Worm (Caenorhabditis elegans) whole organism, midembryonic: ENCODE data around the gene vps-29.

ENCODE experiments used
- T22C8.4 ChIP-seq: fragments of 200-800 bp; sonication (Bioruptor generic); IDR thresholded peaks from 2 replicates; pipeline ENCODE4 v1.3.6; 2022; ENCODE audit warnings: missing genetic modification characterization, missing compliant biosample characterization
- cog-1 ChIP-seq: sonication (generic microtip); optimal IDR thresholded peaks from 2 replicates; lab custom pipeline; 2016; ENCODE audit warnings: missing genetic modification characterization, missing compliant biosample characterization
- flt-1 ChIP-seq: fragments of 200-800 bp; sonication (Bioruptor generic); IDR thresholded peaks from 2 replicates; pipeline ENCODE4 v1.3.6; 2022; ENCODE audit warnings: missing genetic modification characterization, missing compliant biosample characterization
- klf-2 ChIP-seq: fragments of 200-800 bp; sonication (Bioruptor generic); conservative IDR thresholded peaks from 2 replicates; pipeline ENCODE4 v1.3.6; 2022; ENCODE audit warnings: missing genetic modification reagents, missing genetic modification characterization, missing compliant biosample characterization
- med-1 ChIP-seq: sonication (generic microtip); optimal IDR thresholded peaks from 2 replicates; lab custom pipeline; 2017; ENCODE audit warnings: missing genetic modification characterization, mild to moderate bottlenecking, missing compliant biosample characterization, antibody characterized with exemption, missing genetic modification reagents; ENCODE audit not compliant: insufficient read depth
- ref-1 ChIP-seq: fragments of 200-800 bp; sonication (Bioruptor generic); conservative IDR thresholded peaks from 2 replicates; pipeline ENCODE4 v1.3.6; 2022; ENCODE audit warnings: missing genetic modification reagents, missing genetic modification characterization, missing compliant biosample characterization
- tab-1 ChIP-seq: fragments of 200-800 bp; sonication (Bioruptor generic); IDR thresholded peaks from 2 replicates; pipeline ENCODE4 v1.3.6; 2022; ENCODE audit warnings: missing genetic modification characterization, missing compliant biosample characterization
- ztf-23 ChIP-seq: fragments of 200-800 bp; sonication (Bioruptor generic); IDR thresholded peaks from 2 replicates; pipeline ENCODE4 v1.3.6; 2022; ENCODE audit warnings: missing genetic modification reagents, missing genetic modification characterization, missing compliant biosample characterization
- ztf-29 ChIP-seq: fragments of 200-800 bp; sonication (Bioruptor generic); IDR thresholded peaks from 2 replicates; pipeline ENCODE4 v1.3.6; 2022; ENCODE audit warnings: missing genetic modification reagents, missing genetic modification characterization, missing compliant biosample characterization

Gene vps-29

DNA sequence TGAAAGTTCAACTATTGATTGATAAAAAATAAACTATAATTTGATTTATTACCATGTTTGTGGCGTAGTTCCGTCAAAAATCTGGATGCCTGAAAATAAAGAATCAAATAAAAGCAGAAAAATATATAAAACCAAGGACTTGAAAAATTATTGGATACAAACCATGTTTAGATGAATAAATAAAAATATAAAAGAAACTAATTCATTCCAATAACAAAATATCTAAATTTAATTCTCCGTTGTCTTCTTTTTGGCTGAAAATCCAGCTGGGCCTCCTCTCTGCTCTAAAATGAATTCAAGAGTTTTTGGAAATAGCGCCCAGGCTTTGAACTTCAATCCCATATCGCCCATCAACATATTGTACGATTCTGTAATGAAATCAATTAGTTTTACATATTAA lies at the start of gene vps-29:
vps-29 (minus strand) TSS at position 101 of the 400 bp plus-strand sequence.
- TF ChIP-seq ztf-29 (GFP tag; lab: Robert Waterston, UW) = no peak
- no peak for TF ChIP-seq klf-2 (GFP tag; lab: Robert Waterston, UW)
- TF ChIP-seq ztf-23 (GFP tag; lab: Robert Waterston, UW) = no peak
- TF ChIP-seq cog-1 = no peak

ce11 chrIII:10160385-10160784 lies 47.5 kb upstream of the vps-29 start, which contains the start of the genes K08E5.5 and mua-3:
K08E5.5 (minus strand) TSS chrIII:10160485.
mua-3 (plus strand) TSS chrIII:10160697.
- TF ChIP-seq flt-1 (GFP tag; lab: Robert Waterston, UW) (no peak), ztf-23 (GFP tag; lab: Robert Waterston, UW) (no peak), klf-2 (GFP tag; lab: Robert Waterston, UW) (no peak), ztf-29 (GFP tag; lab: Robert Waterston, UW) (no peak), T22C8.4 (no peak)

ce11 chrIII:10156269-10156668 lies 43.4 kb upstream of the vps-29 start:
- TF ChIP-seq T22C8.4 (no peak), cog-1 (no peak)

DNA sequence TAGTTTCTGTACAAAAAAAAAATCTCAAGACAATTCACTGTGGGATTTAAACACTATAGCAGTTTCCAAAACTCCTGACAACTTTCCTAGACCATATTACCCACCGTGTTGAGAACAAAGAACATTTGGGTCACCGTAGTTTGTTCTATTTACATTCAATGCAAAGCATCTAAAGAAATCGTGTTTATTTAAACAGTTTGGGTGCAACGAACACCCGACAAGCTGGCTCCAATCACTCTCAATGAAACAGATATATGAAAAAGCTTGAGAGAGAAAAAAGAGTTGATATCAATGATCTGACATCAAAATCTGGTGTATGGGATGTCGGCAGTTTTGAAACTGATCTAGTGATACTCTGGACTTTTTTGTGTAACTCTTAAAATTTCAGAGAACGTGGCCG lies 42.1 kb upstream of the vps-29 start:
- TF ChIP-seq klf-2 (GFP tag; lab: Robert Waterston, UW) (no peak), ztf-29 (GFP tag; lab: Robert Waterston, UW) (no peak), med-1 (GFP tag; lab: Kevin White, UChicago) (no peak), T22C8.4 (no peak), ztf-23 (GFP tag; lab: Robert Waterston, UW) (no peak), ref-1 (GFP tag; lab: Robert Waterston, UW) (no peak), flt-1 (GFP tag; lab: Robert Waterston, UW) (no peak), cog-1 (no peak), tab-1 (GFP tag; lab: Robert Waterston, UW) (no peak)

DNA sequence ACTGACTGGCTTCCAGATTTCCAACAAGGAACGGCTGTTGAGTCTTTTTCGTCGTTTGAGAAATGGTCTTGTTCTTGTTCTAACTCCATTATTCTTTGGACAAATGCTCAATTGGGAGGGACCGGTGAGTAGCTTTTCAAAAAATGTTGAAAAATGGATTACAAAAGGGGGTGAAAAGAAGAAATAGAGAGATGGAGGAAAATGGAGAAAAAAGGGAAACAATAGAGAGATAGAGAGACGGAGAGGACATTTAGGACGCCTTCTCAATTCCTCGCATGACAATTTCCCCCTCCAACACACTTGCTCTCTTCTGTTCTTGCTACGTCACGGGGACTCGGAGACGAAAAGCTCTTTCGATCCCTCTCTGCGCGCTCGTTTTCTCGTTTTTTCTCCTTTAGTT lies 40.1 kb upstream of the vps-29 start:
- TF ChIP-seq klf-2 (GFP tag; lab: Robert Waterston, UW) = no peak
- no peak for TF ChIP-seq flt-1 (GFP tag; lab: Robert Waterston, UW)
- TF ChIP-seq tab-1 (GFP tag; lab: Robert Waterston, UW) = no peak
- no peak for TF ChIP-seq med-1 (GFP tag; lab: Kevin White, UChicago)
- TF ChIP-seq ztf-29 (GFP tag; lab: Robert Waterston, UW) = no peak
- TF ChIP-seq T22C8.4 = no peak
- TF ChIP-seq ztf-23 (GFP tag; lab: Robert Waterston, UW) = no peak
- TF ChIP-seq ref-1 (GFP tag; lab: Robert Waterston, UW) = no peak
- no peak for TF ChIP-seq cog-1

ce11 chrIII:10152495-10152894 lies 39.6 kb upstream of the vps-29 start, which contains the start of gene nac-3:
nac-3 (plus strand) TSS chrIII:10152795.
- TF ChIP-seq ztf-23 (GFP tag; lab: Robert Waterston, UW) = no peak
- no peak for TF ChIP-seq tab-1 (GFP tag; lab: Robert Waterston, UW)
- TF ChIP-seq ref-1 (GFP tag; lab: Robert Waterston, UW) = no peak

DNA sequence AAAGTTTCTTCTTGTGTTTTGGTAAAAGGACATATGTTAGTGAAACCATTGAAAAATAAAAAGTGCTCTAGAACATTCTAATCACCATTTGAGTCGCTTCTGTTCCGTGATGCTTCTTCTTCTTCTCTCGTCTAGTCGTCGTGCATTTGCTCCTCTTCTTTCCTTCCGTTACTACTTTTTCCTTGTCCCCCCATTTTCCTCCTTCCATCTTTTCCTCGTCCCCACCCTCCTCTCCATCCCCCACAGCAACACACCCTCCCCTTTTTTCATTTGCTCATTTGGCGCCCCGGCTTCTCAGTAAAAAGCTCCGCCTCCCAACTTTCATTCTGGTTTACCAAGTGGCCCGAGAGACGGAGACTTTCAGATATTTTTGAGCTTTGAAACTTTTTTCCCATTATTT lies 38.9 kb upstream of the vps-29 start:
- 0 out of 2 replicates have a peak, but pooled peaks have one; percentile 47 for TF ChIP-seq ztf-23 (GFP tag; lab: Robert Waterston, UW)
- TF ChIP-seq flt-1 (GFP tag; lab: Robert Waterston, UW) = no peak

- TF ChIP-seq klf-2 (GFP tag; lab: Robert Waterston, UW) (no peak), flt-1 (GFP tag; lab: Robert Waterston, UW) (no peak), tab-1 (GFP tag; lab: Robert Waterston, UW) (no peak), T22C8.4 (no peak), ztf-29 (GFP tag; lab: Robert Waterston, UW) (no peak), ztf-23 (GFP tag; lab: Robert Waterston, UW) (no peak), cog-1 (no peak), med-1 (GFP tag; lab: Kevin White, UChicago) (no peak), ref-1 (GFP tag; lab: Robert Waterston, UW) (no peak)
Measured at ce11 chrIII:10150710-10151109, 37.9 kb upstream of the vps-29 start.

DNA sequence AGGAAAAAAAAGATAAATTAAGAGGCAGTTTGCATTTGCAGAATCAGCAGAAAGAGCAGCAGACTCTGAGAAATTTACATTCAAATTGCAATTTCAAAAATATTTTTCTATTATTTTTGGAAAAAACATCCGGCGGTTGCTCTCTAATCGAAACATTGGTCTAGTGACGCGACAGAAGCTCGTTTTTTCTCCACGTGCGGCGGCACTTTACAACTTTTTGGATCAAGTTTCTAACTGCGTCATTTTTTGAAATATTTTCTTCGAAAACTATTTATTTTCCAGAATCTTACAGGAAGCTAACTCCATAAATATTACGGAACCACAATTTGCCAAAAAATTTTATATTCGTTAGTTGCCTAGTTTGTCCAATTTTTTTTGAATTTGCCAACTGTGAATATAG lies 37.1 kb upstream of the vps-29 start:
- TF ChIP-seq med-1 (GFP tag; lab: Kevin White, UChicago) = no peak
- no peak for TF ChIP-seq klf-2 (GFP tag; lab: Robert Waterston, UW)

DNA sequence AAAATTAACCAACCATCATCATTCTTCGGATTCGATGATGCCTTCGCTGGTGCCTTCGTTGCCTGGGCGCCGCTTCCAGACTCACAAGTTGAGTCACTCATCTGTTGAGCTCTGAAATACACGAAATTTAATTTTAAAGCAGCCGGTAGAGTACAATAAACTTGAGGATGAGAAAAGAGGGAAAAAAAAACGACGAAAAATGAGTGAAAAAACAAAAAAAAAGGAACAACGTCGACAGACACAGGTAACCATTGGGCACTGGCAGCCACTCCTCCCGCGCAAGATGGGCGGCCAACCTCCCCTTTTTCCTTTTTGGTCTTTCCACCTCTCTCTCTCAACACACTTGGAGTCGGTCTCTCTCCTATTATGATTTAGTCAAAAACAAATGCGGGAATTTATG lies 33.8 kb upstream of the vps-29 start, which contains the start of gene K08E5.1:
K08E5.1 (minus strand) TSS at position 101 of the 400 bp plus-strand sequence.
- TF ChIP-seq med-1 (GFP tag; lab: Kevin White, UChicago) = no peak
- TF ChIP-seq cog-1 = no peak
- TF ChIP-seq ztf-29 (GFP tag; lab: Robert Waterston, UW) = no peak
- TF ChIP-seq ref-1 (GFP tag; lab: Robert Waterston, UW) = no peak
- no peak for TF ChIP-seq tab-1 (GFP tag; lab: Robert Waterston, UW)
- no peak for TF ChIP-seq T22C8.4
- TF ChIP-seq flt-1 (GFP tag; lab: Robert Waterston, UW) = no peak
- no peak for TF ChIP-seq klf-2 (GFP tag; lab: Robert Waterston, UW)
- no peak for TF ChIP-seq ztf-23 (GFP tag; lab: Robert Waterston, UW)

DNA sequence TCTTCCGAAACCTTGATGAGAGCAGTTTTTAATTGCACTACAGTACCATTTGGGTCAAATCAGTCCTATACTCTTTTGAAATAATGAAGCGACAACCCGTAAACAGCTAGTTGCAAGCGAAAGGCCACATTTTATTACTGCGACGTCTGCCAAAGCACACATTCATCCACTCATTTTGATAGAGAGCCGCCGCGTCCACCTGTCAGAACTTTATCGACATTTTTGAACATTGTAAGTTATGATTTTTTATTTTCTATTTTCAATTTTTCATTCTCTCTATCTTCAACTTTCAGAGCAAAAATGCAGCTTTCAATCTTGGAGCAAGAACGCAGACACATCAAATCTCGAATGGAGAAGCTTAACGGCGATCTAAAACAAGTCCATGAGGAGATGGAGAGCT lies 27.9 kb upstream of the vps-29 start, which contains the start of gene K08E5.6:
K08E5.6 (plus strand) TSS at position 301 of the 400 bp plus-strand sequence.
- TF ChIP-seq cog-1 (no peak), ztf-29 (GFP tag; lab: Robert Waterston, UW) (no peak), med-1 (GFP tag; lab: Kevin White, UChicago) (no peak), ztf-23 (GFP tag; lab: Robert Waterston, UW) (no peak), flt-1 (GFP tag; lab: Robert Waterston, UW) (no peak), ref-1 (GFP tag; lab: Robert Waterston, UW) (no peak), tab-1 (GFP tag; lab: Robert Waterston, UW) (no peak), T22C8.4 (no peak), klf-2 (GFP tag; lab: Robert Waterston, UW) (no peak)
